Fruit fly (Drosophila melanogaster) whole organism, wandering third instar larva: Measurements from ENCODE around the gene eIF3h.

Experiments
- Dfd ChIP-seq: fragments of >200 bp; optimal IDR thresholded peaks from 2 replicates; lab custom pipeline; 2017; ENCODE audit warnings: missing biosample characterization, missing genetic modification characterization
- Hnf4 ChIP-seq: fragments of 200-800 bp; sonication (Bioruptor generic); optimal IDR thresholded peaks from 2 replicates; lab custom pipeline; 2016; ENCODE audit warnings: missing biosample characterization, mild to moderate bottlenecking, missing genetic modification characterization
- Hr83 ChIP-seq: fragments of 200-300 bp; sonication (Bioruptor generic); optimal IDR thresholded peaks from 2 replicates; lab custom pipeline; 2016; ENCODE audit warnings: missing biosample characterization, mild to moderate bottlenecking, missing genetic modification characterization, moderate library complexity; ENCODE audit not compliant: poor library complexity, severe bottlenecking
- N ChIP-seq: fragments of >200 bp; optimal IDR thresholded peaks from 2 replicates; lab custom pipeline; 2018; ENCODE audit warnings: missing biosample characterization, missing external identifiers, missing genetic modification characterization
- OdsH ChIP-seq: fragments of 200-800 bp; sonication (Bioruptor generic); optimal IDR thresholded peaks from 2 replicates; lab custom pipeline; 2016; ENCODE audit warnings: missing biosample characterization, mild to moderate bottlenecking, missing genetic modification characterization
- dmrt93B ChIP-seq: fragments of 200-800 bp; sonication (Bioruptor generic); optimal IDR thresholded peaks from 2 replicates; lab custom pipeline; 2018; ENCODE audit warnings: missing biosample characterization, mild to moderate bottlenecking, missing genetic modification characterization
- foxo ChIP-seq, 2 experiments: fragments of 200-800 bp; sonication (Bioruptor generic); optimal IDR thresholded peaks; 2 replicates in 1 of 2; 3 replicates in 1 of 2; lab custom pipeline; 2016 to 2017; ENCODE audit warnings: missing biosample characterization in 2 of 2, missing genetic modification characterization in 2 of 2
- fru ChIP-seq: fragments of 200-800 bp; sonication (Bioruptor generic); optimal IDR thresholded peaks from 3 replicates; lab custom pipeline; 2016; ENCODE audit warnings: missing biosample characterization, mild to moderate bottlenecking, missing genetic modification characterization
- h ChIP-seq: fragments of 200-800 bp; sonication (Bioruptor generic); optimal IDR thresholded peaks from 3 replicates; lab custom pipeline; 2016; ENCODE audit warnings: missing biosample characterization, mild to moderate bottlenecking, missing genetic modification characterization
- jim ChIP-seq: fragments of 175-275, 200-325 bp; sonication (Bioruptor generic); optimal IDR thresholded peaks from 2 replicates; lab custom pipeline; 2016; ENCODE audit warnings: missing biosample characterization, mild to moderate bottlenecking, missing genetic modification characterization
- lola ChIP-seq: fragments of >200 bp; optimal IDR thresholded peaks from 2 replicates; lab custom pipeline; 2017; ENCODE audit warnings: missing biosample characterization, missing genetic modification characterization
- psq ChIP-seq: fragments of 200-800 bp; sonication (Bioruptor generic); optimal IDR thresholded peaks from 3 replicates; lab custom pipeline; 2017; ENCODE audit warnings: missing biosample characterization, mild to moderate bottlenecking, missing genetic modification characterization, moderate library complexity
- usp ChIP-seq: fragments of >200 bp; optimal IDR thresholded peaks from 2 replicates; lab custom pipeline; 2017; ENCODE audit warnings: missing biosample characterization, missing genetic modification characterization

dm6 chr2L:5043495-5044146, 9.3 kb downstream of the eIF3h start:
- TF ChIP-seq lola (no peak), Hnf4 (peak; percentile 72), psq (peak; percentile 49), Dfd (no peak), OdsH (GFP tag; lab: Kevin White, UChicago) (peak; percentile 46), Hr83 (GFP tag; lab: Kevin White, UChicago) (no peak), N (GFP tag; lab: Kevin White, UChicago) (no peak), h (GFP tag; lab: Kevin White, UChicago) (peak; percentile 54), dmrt93B (GFP tag; lab: Kevin White, UChicago) (peak; percentile 20), usp (GFP tag; lab: Kevin White, UChicago) (no peak), fru (GFP tag; lab: Kevin White, UChicago) (peak; percentile 47), foxo (GFP tag; optimal IDR thresholded peaks at IDR 0.05; lab: Kevin White, UChicago) (peak in 1 of 2 experiments; percentile 73), jim (GFP tag; lab: Kevin White, UChicago) (no peak)
